Worm (Caenorhabditis elegans) whole organism, L3 larva: ENCODE measurements around the gene asps-1.

Experiments
- R02D3.7 ChIP-seq: fragments of 150-350 bp; optimal IDR thresholded peaks from 2 replicates; lab custom pipeline; 2014; ENCODE audit warnings: missing biosample characterization, missing genetic modification characterization
- ZK546.5 ChIP-seq: sonication (generic microtip); optimal IDR thresholded peaks from 2 replicates; lab custom pipeline; 2017; ENCODE audit warnings: missing biosample characterization, missing genetic modification characterization
- aly-2 ChIP-seq: fragments of 150-350 bp; optimal IDR thresholded peaks from 2 replicates; lab custom pipeline; 2014; ENCODE audit warnings: missing biosample characterization, missing genetic modification characterization
- ama-1 ChIP-seq: fragments of 150-350 bp; optimal IDR thresholded peaks from 2 replicates; lab custom pipeline; 2018
- ceh-16 ChIP-seq: sonication (generic microtip); optimal IDR thresholded peaks from 2 replicates; lab custom pipeline; 2017; ENCODE audit warnings: missing biosample characterization, missing genetic modification characterization
- ceh-28 ChIP-seq: fragments of 150-350 bp; optimal IDR thresholded peaks from 2 replicates; lab custom pipeline; 2014; ENCODE audit warnings: missing biosample characterization, missing genetic modification reagents, missing genetic modification characterization
- ceh-82 ChIP-seq: fragments of 150-350 bp; optimal IDR thresholded peaks from 2 replicates; lab custom pipeline; 2014; ENCODE audit warnings: missing biosample characterization, missing genetic modification characterization
- ceh-9 ChIP-seq: sonication (generic microtip); optimal IDR thresholded peaks from 2 replicates; lab custom pipeline; 2018; ENCODE audit warnings: missing biosample characterization, missing genetic modification characterization
- daf-12 ChIP-seq: fragments of 150-350 bp; optimal IDR thresholded peaks from 2 replicates; lab custom pipeline; 2014; ENCODE audit warnings: missing biosample characterization, missing genetic modification reagents, missing genetic modification characterization
- egl-27 ChIP-seq: sonication (generic microtip); optimal IDR thresholded peaks from 4 replicates; lab custom pipeline; 2017; ENCODE audit warnings: missing biosample characterization, missing genetic modification reagents, missing genetic modification characterization
- egl-5 ChIP-seq: fragments of 150-350 bp; optimal IDR thresholded peaks from 2 replicates; lab custom pipeline; 2017; ENCODE audit warnings: missing biosample characterization, missing genetic modification reagents, missing genetic modification characterization, inconsistent platforms
- elt-1 ChIP-seq: fragments of 150-350 bp; optimal IDR thresholded peaks from 2 replicates; lab custom pipeline; 2014; ENCODE audit warnings: missing biosample characterization, missing genetic modification characterization
- elt-2 ChIP-seq: sonication (generic microtip); optimal IDR thresholded peaks from 2 replicates; lab custom pipeline; 2016; ENCODE audit warnings: missing genetic modification reagents, mild to moderate bottlenecking, missing genetic modification characterization, missing compliant biosample characterization
- elt-3 ChIP-seq, 3 experiments: fragments of 150-350 bp in 1 of 3; sonication (generic microtip) in 2 of 3; optimal IDR thresholded peaks; 2 replicates in 2 of 3; 4 replicates in 1 of 3; lab custom pipeline; 2014 to 2017; ENCODE audit warnings: missing biosample characterization in 3 of 3, missing genetic modification characterization in 3 of 3
- eor-1 ChIP-seq, 2 experiments: fragments of 150-350 bp; optimal IDR thresholded peaks; 2 replicates each; lab custom pipeline; 2014 to 2018; ENCODE audit warnings: missing biosample characterization in 2 of 2, missing genetic modification characterization in 2 of 2
- fkh-10 ChIP-seq: sonication (generic microtip); optimal IDR thresholded peaks from 2 replicates; lab custom pipeline; 2017; ENCODE audit warnings: missing biosample characterization, missing genetic modification reagents, missing genetic modification characterization
- fkh-2 ChIP-seq: fragments of 150-350 bp; optimal IDR thresholded peaks from 2 replicates; lab custom pipeline; 2014; ENCODE audit warnings: missing biosample characterization, missing genetic modification reagents, missing genetic modification characterization
- fos-1 ChIP-seq: fragments of 150-350 bp; optimal IDR thresholded peaks from 2 replicates; lab custom pipeline; 2014; ENCODE audit warnings: missing biosample characterization, missing genetic modification characterization
- hmg-11 ChIP-seq: sonication (generic microtip); optimal IDR thresholded peaks from 2 replicates; lab custom pipeline; 2016; ENCODE audit warnings: missing genetic modification characterization, missing compliant biosample characterization
- jun-1 ChIP-seq: fragments of 150-350 bp; optimal IDR thresholded peaks from 2 replicates; lab custom pipeline; 2014; ENCODE audit warnings: missing biosample characterization, missing genetic modification reagents, missing genetic modification characterization
- lin-15B ChIP-seq: fragments of 150-350 bp; optimal IDR thresholded peaks from 2 replicates; lab custom pipeline; 2014; ENCODE audit warnings: missing biosample characterization, missing genetic modification characterization
- lin-39 ChIP-seq: fragments of 150-350 bp; optimal IDR thresholded peaks from 2 replicates; lab custom pipeline; 2018; ENCODE audit warnings: missing biosample characterization, missing genetic modification reagents, missing genetic modification characterization
- lsy-12 ChIP-seq: sonication (generic microtip); optimal IDR thresholded peaks from 2 replicates; lab custom pipeline; 2016; ENCODE audit warnings: mild to moderate bottlenecking, missing genetic modification characterization, missing compliant biosample characterization
- mdl-1 ChIP-seq: fragments of 150-350 bp; optimal IDR thresholded peaks from 2 replicates; lab custom pipeline; 2014; ENCODE audit warnings: missing biosample characterization, missing genetic modification characterization
- mml-1 ChIP-seq: fragments of 150-350 bp; sonication (generic microtip); optimal IDR thresholded peaks from 3 replicates; lab custom pipeline; 2014; ENCODE audit warnings: missing biosample characterization, missing genetic modification characterization
- nfya-1 ChIP-seq: sonication (generic microtip); optimal IDR thresholded peaks from 2 replicates; lab custom pipeline; 2017; ENCODE audit warnings: missing genetic modification characterization, mild to moderate bottlenecking, missing compliant biosample characterization, antibody characterized with exemption, moderate library complexity; ENCODE audit not compliant: insufficient read depth
- nhr-11 ChIP-seq: fragments of 150-350 bp; optimal IDR thresholded peaks from 2 replicates; lab custom pipeline; 2014; ENCODE audit warnings: missing biosample characterization, missing genetic modification characterization
- nhr-12 ChIP-seq: fragments of 150-350 bp; optimal IDR thresholded peaks from 2 replicates; lab custom pipeline; 2014; ENCODE audit warnings: missing biosample characterization, missing genetic modification characterization
- nhr-23 ChIP-seq: fragments of 150-350 bp; optimal IDR thresholded peaks from 2 replicates; lab custom pipeline; 2014; ENCODE audit warnings: missing biosample characterization, missing genetic modification reagents, missing genetic modification characterization
- nhr-237 ChIP-seq: fragments of 150-350 bp; optimal IDR thresholded peaks from 2 replicates; lab custom pipeline; 2014; ENCODE audit warnings: missing biosample characterization, missing genetic modification characterization
- nhr-25 ChIP-seq: sonication (generic microtip); optimal IDR thresholded peaks from 2 replicates; lab custom pipeline; 2017; ENCODE audit warnings: missing biosample characterization, missing genetic modification characterization
- nhr-28 ChIP-seq: fragments of 150-350 bp; optimal IDR thresholded peaks from 2 replicates; lab custom pipeline; 2014; ENCODE audit warnings: missing biosample characterization, missing genetic modification characterization
- nhr-43 ChIP-seq: sonication (generic microtip); optimal IDR thresholded peaks from 2 replicates; lab custom pipeline; 2016; ENCODE audit warnings: mild to moderate bottlenecking, missing genetic modification characterization, missing compliant biosample characterization; ENCODE audit not compliant: poor library complexity, severe bottlenecking
- nhr-67 ChIP-seq: fragments of 150-350 bp; optimal IDR thresholded peaks from 2 replicates; lab custom pipeline; 2014; ENCODE audit warnings: missing biosample characterization, missing genetic modification characterization
- nhr-76 ChIP-seq: fragments of 150-350 bp; sonication (generic microtip); optimal IDR thresholded peaks from 5 replicates; lab custom pipeline; 2014; ENCODE audit warnings: missing biosample characterization, missing genetic modification characterization
- nhr-77 ChIP-seq: fragments of 150-350 bp; optimal IDR thresholded peaks from 2 replicates; lab custom pipeline; 2014; ENCODE audit warnings: missing biosample characterization, missing genetic modification characterization
- pha-4 ChIP-seq: fragments of 150-350 bp; optimal IDR thresholded peaks from 2 replicates; lab custom pipeline; 2014; ENCODE audit warnings: missing biosample characterization, missing genetic modification reagents, missing genetic modification characterization
- pqm-1 ChIP-seq: fragments of 150-350 bp; optimal IDR thresholded peaks from 2 replicates; lab custom pipeline; 2017; ENCODE audit warnings: missing biosample characterization, missing genetic modification characterization, inconsistent platforms
- sea-2 ChIP-seq: fragments of 150-350 bp; sonication (generic microtip); optimal IDR thresholded peaks from 4 replicates; lab custom pipeline; 2014; ENCODE audit warnings: missing biosample characterization, missing genetic modification reagents, missing genetic modification characterization
- skn-1 ChIP-seq: fragments of 150-350 bp; optimal IDR thresholded peaks from 2 replicates; lab custom pipeline; 2014; ENCODE audit warnings: missing biosample characterization, missing genetic modification characterization
- snpc-4 ChIP-seq: fragments of 150-350 bp; optimal IDR thresholded peaks from 2 replicates; lab custom pipeline; 2014; ENCODE audit warnings: missing biosample characterization, missing genetic modification characterization
- tbx-2 ChIP-seq: sonication (generic microtip); optimal IDR thresholded peaks from 2 replicates; lab custom pipeline; 2016; ENCODE audit warnings: mild to moderate bottlenecking, missing genetic modification characterization, missing compliant biosample characterization
- unc-39 ChIP-seq: sonication (generic microtip); optimal IDR thresholded peaks from 4 replicates; lab custom pipeline; 2017; ENCODE audit warnings: missing biosample characterization, missing genetic modification characterization
- unc-62 ChIP-seq: fragments of 150-350 bp; sonication (generic microtip); optimal IDR thresholded peaks from 4 replicates; lab custom pipeline; 2014; ENCODE audit warnings: missing biosample characterization, missing genetic modification reagents, missing genetic modification characterization
- zag-1 ChIP-seq: fragments of 150-350 bp; optimal IDR thresholded peaks from 2 replicates; lab custom pipeline; 2014; ENCODE audit warnings: missing biosample characterization, missing genetic modification characterization
- ztf-11 ChIP-seq: fragments of 150-350 bp; optimal IDR thresholded peaks from 2 replicates; lab custom pipeline; 2014; ENCODE audit warnings: missing biosample characterization, missing genetic modification characterization
- ztf-4 ChIP-seq: fragments of 150-350 bp; optimal IDR thresholded peaks from 2 replicates; lab custom pipeline; 2014; ENCODE audit warnings: missing biosample characterization, missing genetic modification characterization

The asps-1 gene

ce11 chrV:10355773-10356335 is 38.7 kb upstream of the asps-1 start, which contains the start of gene sluh-7 (continued):
- no peak for TF ChIP-seq mml-1 (tag; lab: Kevin White, UChicago)
- TF ChIP-seq, all 47 proteins: peak for 13

ce11 chrV:10352928-10353427 is 35.8 kb upstream of the asps-1 start, which contains the start of gene nol-56:
nol-56 (minus strand) TSS chrV:10352978.
- TF ChIP-seq zag-1: no peak
- no peak for TF ChIP-seq ZK546.5 (tag; lab: Kevin White, UChicago)
- TF ChIP-seq nhr-23: peak; percentile 93
- TF ChIP-seq aly-2 (tag; lab: Kevin White, UChicago): no peak
- TF ChIP-seq nhr-237 (tag; lab: Kevin White, UChicago): no peak
- TF ChIP-seq jun-1: peak; percentile 16
- no peak for TF ChIP-seq nhr-11 (tag; lab: Kevin White, UChicago)
- TF ChIP-seq elt-2 (tag; lab: Kevin White, UChicago): peak; percentile 58
- TF ChIP-seq nhr-25 (tag; lab: Kevin White, UChicago): peak; percentile 70
- TF ChIP-seq snpc-4 (tag; lab: Kevin White, UChicago): peak; percentile 80
- TF ChIP-seq fos-1: no peak
- TF ChIP-seq lin-15B: peak; percentile 93
- no peak for TF ChIP-seq sea-2 (GFP tag; lab: Kevin White, UChicago)
- TF ChIP-seq hmg-11 (tag; lab: Kevin White, UChicago): peak; percentile 80
- TF ChIP-seq tbx-2 (tag; lab: Kevin White, UChicago): no peak
- peak; percentile 77 for TF ChIP-seq nhr-43 (tag; lab: Kevin White, UChicago)
- no peak for TF ChIP-seq ceh-82 (tag; lab: Kevin White, UChicago)
- TF ChIP-seq nhr-67 (tag; lab: Kevin White, UChicago): no peak
- TF ChIP-seq skn-1 (tag; lab: Kevin White, UChicago): peak; percentile 14
- no peak for TF ChIP-seq unc-62
- peak; percentile 81 for TF ChIP-seq egl-5 (tag; lab: Kevin White, UChicago)
- no peak for TF ChIP-seq nhr-77 (tag; lab: Kevin White, UChicago)
- TF ChIP-seq fkh-10 (GFP tag; lab: Kevin White, UChicago): peak; percentile 43
- no peak for TF ChIP-seq daf-12 (tag; lab: Kevin White, UChicago)
- TF ChIP-seq nfya-1: peak; percentile 90
- TF ChIP-seq elt-3 (tag; optimal IDR thresholded peaks at IDR 0.05; lab: Kevin White, UChicago): no peak
- TF ChIP-seq ceh-16 (tag; lab: Kevin White, UChicago): no peak
- TF ChIP-seq egl-27 (tag; lab: Kevin White, UChicago): no peak
- TF ChIP-seq elt-1: no peak
- TF ChIP-seq fkh-2 (tag; lab: Kevin White, UChicago): no peak
- TF ChIP-seq R02D3.7 (tag; lab: Kevin White, UChicago): peak; percentile 4
- TF ChIP-seq lin-39 (tag; lab: Kevin White, UChicago): peak; percentile 86
- no peak for TF ChIP-seq mml-1 (tag; lab: Kevin White, UChicago)
- TF ChIP-seq nhr-12 (tag; lab: Kevin White, UChicago): no peak
- no peak for TF ChIP-seq unc-39 (tag; lab: Kevin White, UChicago)
- peak; percentile 66 for TF ChIP-seq lsy-12
- TF ChIP-seq eor-1 (tag; optimal IDR thresholded peaks at IDR 0.05; lab: Kevin White, UChicago): no peak
- TF ChIP-seq ceh-9 (tag; lab: Kevin White, UChicago): no peak
- peak; percentile 37 for TF ChIP-seq ama-1 (lab: Kevin White, UChicago)
- TF ChIP-seq ztf-11: no peak
- no peak for TF ChIP-seq nhr-28
- peak; percentile 61 for TF ChIP-seq ceh-28 (tag; lab: Kevin White, UChicago)
- TF ChIP-seq pqm-1 (tag; lab: Kevin White, UChicago): peak; percentile 34
- TF ChIP-seq pha-4 (tag; lab: Kevin White, UChicago): peak; percentile 93
- peak; percentile 5 for TF ChIP-seq ztf-4
- no peak for TF ChIP-seq nhr-76 (tag; lab: Kevin White, UChicago)
- no peak for TF ChIP-seq mdl-1 (tag; lab: Kevin White, UChicago)
- TF ChIP-seq, all 47 proteins: peak for 20
